Fruit fly (Drosophila melanogaster) whole organism, embryonic: Measurements from ENCODE around the gene CG13679.
A peak's percentile ranks its signal among the peaks of the same experiment; 100 is the strongest.

Source experiments
- Asciz ChIP-seq: fragments of 200-800 bp; sonication (Bioruptor generic); optimal IDR thresholded peaks from 2 replicates; lab custom pipeline; 2017; ENCODE audit warnings: missing biosample characterization, mild to moderate bottlenecking, missing genetic modification characterization, missing genetic modification reagents
- Atf-2 ChIP-seq: fragments of 200-800 bp; sonication (Bioruptor generic); optimal IDR thresholded peaks from 2 replicates; lab custom pipeline; 2016; ENCODE audit warnings: missing biosample characterization, missing genetic modification characterization
- Bteb2 ChIP-seq: fragments of 200-800 bp; sonication (Bioruptor generic); optimal IDR thresholded peaks from 2 replicates; lab custom pipeline; 2016; ENCODE audit warnings: missing biosample characterization, missing genetic modification characterization
- CG11695 ChIP-seq: fragments of 200-800 bp; sonication (Bioruptor generic); IDR thresholded peaks from 3 replicates; pipeline ENCODE4 v1.3.6; 2022; ENCODE audit warnings: missing biosample characterization, missing genetic modification characterization
- CG11723 ChIP-seq: fragments of 200-800 bp; sonication (Bioruptor generic); optimal IDR thresholded peaks from 2 replicates; lab custom pipeline; 2017; ENCODE audit warnings: missing biosample characterization, mild to moderate bottlenecking, missing genetic modification characterization
- CG12236 ChIP-seq: fragments of 200-800 bp; sonication (Bioruptor generic); optimal IDR thresholded peaks from 2 replicates; lab custom pipeline; 2016; ENCODE audit warnings: missing biosample characterization, missing genetic modification characterization
- CG12744 ChIP-seq: fragments of 200-800 bp; sonication (Bioruptor generic); optimal IDR thresholded peaks from 2 replicates; lab custom pipeline; 2016; ENCODE audit warnings: missing biosample characterization, missing genetic modification characterization
- CG12769 ChIP-seq: fragments of 200-800 bp; sonication (Bioruptor generic); optimal IDR thresholded peaks from 2 replicates; lab custom pipeline; 2019; ENCODE audit warnings: missing biosample characterization, mild to moderate bottlenecking, missing genetic modification characterization, moderate library complexity
- CG13123 ChIP-seq: fragments of 200-800 bp; sonication (Bioruptor generic); optimal IDR thresholded peaks from 2 replicates; lab custom pipeline; 2016; ENCODE audit warnings: missing biosample characterization, missing genetic modification characterization
- CG1602 ChIP-seq: fragments of 200-800 bp; sonication (Bioruptor generic); optimal IDR thresholded peaks from 3 replicates; lab custom pipeline; 2016; ENCODE audit warnings: missing biosample characterization, missing genetic modification characterization
- CG16779 ChIP-seq: fragments of 200-800 bp; sonication (Bioruptor generic); IDR thresholded peaks from 2 replicates; pipeline ENCODE4 v1.3.6; 2022; ENCODE audit warnings: missing biosample characterization, missing genetic modification characterization
- CG17186 ChIP-seq: fragments of 200-800 bp; sonication (Bioruptor generic); optimal IDR thresholded peaks from 3 replicates; lab custom pipeline; 2017; ENCODE audit warnings: missing biosample characterization, missing genetic modification reagents, missing genetic modification characterization
- CG2678 ChIP-seq: fragments of 200-800 bp; sonication (Bioruptor generic); optimal IDR thresholded peaks from 3 replicates; lab custom pipeline; 2019; ENCODE audit warnings: missing biosample characterization, mild to moderate bottlenecking, missing genetic modification characterization, moderate library complexity
- CG30403 ChIP-seq: fragments of 200-800 bp; sonication (Bioruptor generic); optimal IDR thresholded peaks from 3 replicates; lab custom pipeline; 2016; ENCODE audit warnings: missing biosample characterization, missing genetic modification characterization
- CG4707 ChIP-seq: fragments of 200-800 bp; sonication (Bioruptor generic); optimal IDR thresholded peaks from 2 replicates; lab custom pipeline; 2018; ENCODE audit warnings: missing biosample characterization, mild to moderate bottlenecking, missing genetic modification characterization, moderate library complexity
- CG6254 ChIP-seq: fragments of 200-800 bp; sonication (Bioruptor generic); optimal IDR thresholded peaks from 3 replicates; lab custom pipeline; 2017; ENCODE audit warnings: mild to moderate bottlenecking, missing biosample characterization, missing genetic modification reagents, missing genetic modification characterization
- CG9932 ChIP-seq: fragments of 200-800 bp; sonication (Bioruptor generic); IDR thresholded peaks from 2 replicates; pipeline ENCODE4 v1.3.6; 2022; ENCODE audit warnings: missing biosample characterization, missing genetic modification characterization
- Camta ChIP-seq: fragments of 200-800 bp; sonication (Bioruptor generic); optimal IDR thresholded peaks from 2 replicates; lab custom pipeline; 2016; ENCODE audit warnings: missing biosample characterization, missing genetic modification characterization
- Dp ChIP-seq: fragments of 200-800 bp; sonication (Bioruptor generic); optimal IDR thresholded peaks from 2 replicates; lab custom pipeline; 2018; ENCODE audit warnings: missing biosample characterization, mild to moderate bottlenecking, missing genetic modification characterization, moderate library complexity
- Drgx ChIP-seq: fragments of 200-800 bp; sonication (Bioruptor generic); IDR thresholded peaks from 2 replicates; pipeline ENCODE4 v1.3.6; 2022; ENCODE audit warnings: missing biosample characterization, missing genetic modification characterization
- Gsc ChIP-seq: fragments of 200-800 bp; sonication (Bioruptor generic); IDR thresholded peaks from 2 replicates; pipeline ENCODE4 v1.3.6; 2022; ENCODE audit warnings: missing biosample characterization, missing genetic modification characterization
- HLH4C ChIP-seq: fragments of 200-800 bp; sonication (Bioruptor generic); IDR thresholded peaks from 3 replicates; pipeline ENCODE4 v1.3.6; 2022; ENCODE audit warnings: missing biosample characterization, missing genetic modification characterization; ENCODE audit not compliant: partially characterized antibody
- Hey ChIP-seq: fragments of 200-800 bp; sonication (Bioruptor generic); optimal IDR thresholded peaks from 3 replicates; lab custom pipeline; 2018; ENCODE audit warnings: missing biosample characterization, mild to moderate bottlenecking, missing genetic modification characterization
- HmgZ ChIP-seq: fragments of 200-800 bp; sonication (Bioruptor generic); optimal IDR thresholded peaks from 2 replicates; lab custom pipeline; 2018; ENCODE audit warnings: missing biosample characterization, mild to moderate bottlenecking, missing genetic modification characterization
- Hr3 ChIP-seq: fragments of 200-800 bp; sonication (Bioruptor generic); optimal IDR thresholded peaks from 3 replicates; lab custom pipeline; 2016; ENCODE audit warnings: missing biosample characterization, missing genetic modification characterization
- Jarid2 ChIP-seq: fragments of 200-800 bp; sonication (Bioruptor generic); optimal IDR thresholded peaks from 3 replicates; lab custom pipeline; 2017; ENCODE audit warnings: mild to moderate bottlenecking, missing biosample characterization, missing genetic modification reagents, missing genetic modification characterization
- Kr ChIP-seq: fragments of 200-800 bp; sonication (Bioruptor generic); optimal IDR thresholded peaks from 2 replicates; lab custom pipeline; 2017; ENCODE audit warnings: missing biosample characterization, mild to moderate bottlenecking, missing genetic modification characterization
- MBD-R2 ChIP-seq: fragments of 200-800 bp; sonication (Bioruptor generic); IDR thresholded peaks from 2 replicates; pipeline ENCODE4 v1.3.6; 2022; ENCODE audit warnings: missing biosample characterization, missing genetic modification characterization
- Mes4 ChIP-seq: fragments of 200-800 bp; sonication (Bioruptor generic); optimal IDR thresholded peaks from 2 replicates; lab custom pipeline; 2016; ENCODE audit warnings: missing biosample characterization, missing genetic modification characterization
- Rx ChIP-seq: fragments of 200-800 bp; sonication (Bioruptor generic); IDR thresholded peaks from 2 replicates; pipeline ENCODE4 v1.3.6; 2022; ENCODE audit warnings: missing biosample characterization, missing genetic modification characterization
- Stat92E ChIP-seq, 3 experiments: fragments of >200 bp in 2 of 3; fragments of 200-800 bp in 1 of 3; sonication (Bioruptor generic) in 1 of 3; optimal IDR thresholded peaks; 2 replicates each; lab custom pipeline; 2017 to 2019; ENCODE audit warnings: missing biosample characterization in 3 of 3, missing genetic modification characterization in 3 of 3, mild to moderate bottlenecking in 1 of 3, moderate library complexity in 1 of 3
- cad ChIP-seq: fragments of >200 bp; optimal IDR thresholded peaks from 2 replicates; lab custom pipeline; 2017; ENCODE audit warnings: missing biosample characterization, missing genetic modification characterization
- crol ChIP-seq: fragments of 200-800 bp; sonication (Bioruptor generic); IDR thresholded peaks from 2 replicates; pipeline ENCODE4 v1.3.6; 2022; ENCODE audit warnings: missing biosample characterization, missing genetic modification characterization
- dmrt11E ChIP-seq: fragments of 200-800 bp; sonication (Bioruptor generic); optimal IDR thresholded peaks from 3 replicates; lab custom pipeline; 2018; ENCODE audit warnings: missing biosample characterization, mild to moderate bottlenecking, missing genetic modification characterization, moderate library complexity
- ewg ChIP-seq: fragments of 200-800 bp; sonication (Bioruptor generic); optimal IDR thresholded peaks from 3 replicates; lab custom pipeline; 2017; ENCODE audit warnings: mild to moderate bottlenecking, missing biosample characterization, missing genetic modification reagents, missing genetic modification characterization
- gt ChIP-seq: fragments of 200-800 bp; sonication (Bioruptor generic); IDR thresholded peaks from 2 replicates; pipeline ENCODE4 v1.3.6; 2022; ENCODE audit warnings: missing biosample characterization, missing genetic modification characterization
- inv ChIP-seq: fragments of 200-800 bp; sonication (Bioruptor generic); IDR thresholded peaks from 2 replicates; pipeline ENCODE4 v1.3.6; 2022; ENCODE audit warnings: missing biosample characterization, missing genetic modification characterization; ENCODE audit not compliant: partially characterized antibody
- klu ChIP-seq: fragments of 200-800 bp; sonication (Bioruptor generic); IDR thresholded peaks from 2 replicates; pipeline ENCODE4 v1.3.6; 2022; ENCODE audit warnings: missing biosample characterization, missing genetic modification characterization
- knrl ChIP-seq: fragments of 200-800 bp; sonication (Bioruptor generic); IDR thresholded peaks from 3 replicates; pipeline ENCODE4 v1.3.6; 2022; ENCODE audit warnings: missing biosample characterization, missing genetic modification characterization; ENCODE audit not compliant: partially characterized antibody
- lola ChIP-seq, 3 experiments: fragments of >200 bp in 2 of 3; fragments of 200-800 bp in 1 of 3; sonication (Bioruptor generic) in 1 of 3; optimal IDR thresholded peaks; 2 replicates each; lab custom pipeline; 2017 to 2019; ENCODE audit warnings: missing biosample characterization in 3 of 3, missing genetic modification characterization in 3 of 3, mild to moderate bottlenecking in 1 of 3, moderate library complexity in 1 of 3
- nmo ChIP-seq: fragments of 200-800 bp; sonication (Bioruptor generic); optimal IDR thresholded peaks from 2 replicates; lab custom pipeline; 2018; ENCODE audit warnings: missing biosample characterization, mild to moderate bottlenecking, missing genetic modification characterization, moderate library complexity
- sens ChIP-seq: fragments of 200-800 bp; sonication (Bioruptor generic); peaks from one replicate; lab custom pipeline; 2016; ENCODE audit warnings: missing biosample characterization, missing genetic modification characterization
- sr ChIP-seq: fragments of 200-800 bp; sonication (Bioruptor generic); IDR thresholded peaks from 3 replicates; pipeline ENCODE4 v1.3.6; 2022; ENCODE audit warnings: missing biosample characterization, missing genetic modification characterization
- stwl ChIP-seq: fragments of 200-800 bp; sonication (Bioruptor generic); optimal IDR thresholded peaks from 3 replicates; lab custom pipeline; 2018; ENCODE audit warnings: missing biosample characterization, mild to moderate bottlenecking, missing genetic modification characterization, moderate library complexity
- tll ChIP-seq, 2 experiments: fragments of 200-800 bp in 1 of 2; fragments of >200 bp in 1 of 2; sonication (Bioruptor generic) in 1 of 2; optimal IDR thresholded peaks; 2 replicates each; lab custom pipeline; 2017 to 2019; ENCODE audit warnings: missing biosample characterization in 2 of 2, missing genetic modification characterization in 2 of 2, mild to moderate bottlenecking in 1 of 2, moderate library complexity in 1 of 2
- tna ChIP-seq: fragments of 200-800 bp; sonication (Bioruptor generic); IDR thresholded peaks from 2 replicates; pipeline ENCODE4 v1.3.6; 2022; ENCODE audit warnings: missing biosample characterization, missing genetic modification characterization; ENCODE audit not compliant: partially characterized antibody
- toy ChIP-seq: fragments of 200-800 bp; sonication (Bioruptor generic); IDR thresholded peaks from 2 replicates; pipeline ENCODE4 v1.3.6; 2022; ENCODE audit warnings: missing biosample characterization, missing genetic modification characterization
- vvl ChIP-seq: fragments of 200-800 bp; sonication (Bioruptor generic); IDR thresholded peaks from 2 replicates; pipeline ENCODE4 v1.3.6; 2022; ENCODE audit warnings: missing biosample characterization, missing genetic modification characterization

Gene CG13679

dm6 chr3L:8202317-8202842 lies at the start of gene CG13679, which contains the start of gene CG7366:
CG13679 (plus strand) TSS chr3L:8202792.
CG7366 (minus strand) TSS chr3L:8202417.
- TF ChIP-seq CG12236 (GFP tag; lab: Kevin White, UChicago) (no peak), toy (no peak), Asciz (no peak), nmo (no peak), CG12744 (GFP tag; lab: Kevin White, UChicago) (no peak), CG17186 (GFP tag; lab: Kevin White, UChicago) (no peak), Dp (GFP tag; lab: Kevin White, UChicago) (no peak), sr (GFP tag; lab: Robert Waterston, UW) (no peak), crol (no peak), lola (GFP tag; optimal IDR thresholded peaks at IDR 0.05; lab: Kevin White, UChicago) (no peak), tll (GFP tag; optimal IDR thresholded peaks at IDR 0.05; lab: Kevin White, UChicago) (no peak), CG11695 (no peak)

dm6 chr3L:8153206-8153996 lies 49.2 kb upstream of the CG13679 start:
- TF ChIP-seq CG4707 (GFP tag; lab: Kevin White, UChicago) (no peak), Mes4 (GFP tag; lab: Kevin White, UChicago) (peak; percentile 34), vvl (GFP tag; lab: Robert Waterston, UW) (peak; percentile 75), Hr3 (GFP tag; lab: Kevin White, UChicago) (peak; percentile 43), Gsc (GFP tag; lab: Robert Waterston, UW) (peak; percentile 46; the same call in 1 of the 2 replicates), Bteb2 (GFP tag; lab: Kevin White, UChicago) (no peak), klu (no peak), knrl (GFP tag; lab: Robert Waterston, UW) (no peak), Kr (no peak), CG2678 (tag; lab: Kevin White, UChicago) (peak; percentile 67), CG13123 (GFP tag; lab: Kevin White, UChicago) (no peak), sens (peak; percentile 92), ewg (GFP tag; lab: Kevin White, UChicago) (peak; percentile 43), gt (GFP tag; lab: Robert Waterston, UW) (no peak), dmrt11E (tag; lab: Kevin White, UChicago) (no peak), Camta (GFP tag; lab: Kevin White, UChicago) (peak; percentile 26), Atf-2 (GFP tag; lab: Kevin White, UChicago) (peak; percentile 37), HLH4C (GFP tag; lab: Robert Waterston, UW) (no peak), HmgZ (tag; lab: Kevin White, UChicago) (no peak), stwl (tag; lab: Kevin White, UChicago) (no peak), Hey (no peak), CG9932 (GFP tag; lab: Robert Waterston, UW) (peak; percentile 30; the same call in 1 of the 2 replicates), Stat92E (GFP tag; optimal IDR thresholded peaks at IDR 0.05; lab: Kevin White, UChicago) (no peak), Jarid2 (GFP tag; lab: Kevin White, UChicago) (no peak), Rx (peak; percentile 58), inv (GFP tag; lab: Robert Waterston, UW) (no peak), tna (GFP tag; lab: Robert Waterston, UW) (no peak), CG6254 (GFP tag; lab: Kevin White, UChicago) (peak; percentile 16), CG16779 (GFP tag; lab: Robert Waterston, UW) (no peak), CG30403 (GFP tag; lab: Kevin White, UChicago) (peak; percentile 46), Drgx (GFP tag; lab: Robert Waterston, UW) (peak; percentile 97), CG11723 (GFP tag; lab: Kevin White, UChicago) (peak; percentile 47), MBD-R2 (GFP tag; lab: Robert Waterston, UW) (no peak), CG1602 (GFP tag; lab: Kevin White, UChicago) (peak; percentile 41), CG12769 (tag; lab: Kevin White, UChicago) (peak; percentile 5), cad (GFP tag; lab: Kevin White, UChicago) (no peak)
